Worm (Caenorhabditis elegans): ENCODE results near the gene ifg-1.

ifg-1 gene

DNA sequence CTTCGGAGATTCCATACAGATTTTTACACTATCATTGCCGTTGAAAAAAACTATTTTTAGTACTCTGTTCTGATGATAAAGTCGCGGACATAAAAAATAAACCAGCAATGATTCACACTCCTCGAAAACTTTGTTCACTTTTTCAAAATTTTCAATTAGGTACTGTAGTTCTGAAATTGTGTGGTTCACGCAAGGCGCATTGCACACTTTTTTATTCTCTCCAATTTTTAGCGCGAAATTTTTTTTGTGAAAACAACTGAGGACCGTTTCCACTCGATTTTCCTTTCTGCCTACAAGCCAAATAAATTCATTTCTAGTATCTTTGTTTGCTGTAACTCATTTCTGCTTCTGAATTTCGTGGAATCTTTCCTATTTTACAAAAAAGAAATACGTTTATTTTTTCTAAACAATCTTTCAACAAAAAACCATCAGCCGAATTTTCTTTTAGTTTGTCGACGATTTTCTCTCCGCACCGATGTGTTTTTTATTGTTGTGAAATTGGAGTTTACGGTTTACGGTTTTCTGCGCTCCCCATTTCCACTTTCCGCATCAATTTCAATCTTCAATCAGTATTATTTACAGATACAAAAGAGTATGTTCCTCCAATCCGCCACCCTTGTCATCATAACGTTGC, 36.3 kb downstream of the ifg-1 start, which contains the start of gene F35C11.5:
TSS of gene F35C11.5 (plus strand) at position 584 of the 634 bp plus-strand sequence.
- TF ChIP-seq unc-130 (GFP tag; optimal IDR thresholded peaks at IDR 0.05) (peak; percentile 46), cey-2 (tag; optimal IDR thresholded peaks at IDR 0.05; ENCODE audit: borderline replicate concordance, insufficient read depth) (no peak), nhr-41 (GFP tag; IDR thresholded peaks at IDR 0.05) (no peak)

DNA sequence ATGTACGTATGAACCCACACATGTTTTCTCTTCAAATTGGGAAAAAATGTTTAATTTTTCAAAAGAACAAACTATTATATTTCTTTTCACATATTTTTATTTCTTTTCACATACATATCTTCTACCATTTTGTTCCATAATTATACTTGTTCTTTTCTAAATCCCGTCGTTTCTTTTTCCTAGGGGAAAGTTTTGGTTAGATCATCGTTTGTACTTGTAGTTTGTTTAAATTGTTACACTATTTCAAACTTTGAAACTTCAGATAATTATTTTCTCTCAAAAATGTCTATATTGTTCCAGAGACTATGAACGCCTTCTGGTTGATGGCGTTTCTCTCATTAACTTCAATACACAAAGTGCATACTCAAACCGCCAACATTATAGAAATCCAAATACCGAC, 39.0 kb downstream of the ifg-1 start, which contains the start of gene F35C11.7:
TSS of gene F35C11.7 (plus strand) at position 301 of the 400 bp plus-strand sequence.
- TF ChIP-seq zag-1 (tag; optimal IDR thresholded peaks at IDR 0.05) (no peak), F10B5.3 (tag; optimal IDR thresholded peaks at IDR 0.05) (no peak), madf-5 (GFP tag; IDR thresholded peaks at IDR 0.05) (no peak), nhr-237 (tag; optimal IDR thresholded peaks at IDR 0.05) (no peak), lin-38 (GFP tag; IDR thresholded peaks at IDR 0.05) (no peak)

DNA sequence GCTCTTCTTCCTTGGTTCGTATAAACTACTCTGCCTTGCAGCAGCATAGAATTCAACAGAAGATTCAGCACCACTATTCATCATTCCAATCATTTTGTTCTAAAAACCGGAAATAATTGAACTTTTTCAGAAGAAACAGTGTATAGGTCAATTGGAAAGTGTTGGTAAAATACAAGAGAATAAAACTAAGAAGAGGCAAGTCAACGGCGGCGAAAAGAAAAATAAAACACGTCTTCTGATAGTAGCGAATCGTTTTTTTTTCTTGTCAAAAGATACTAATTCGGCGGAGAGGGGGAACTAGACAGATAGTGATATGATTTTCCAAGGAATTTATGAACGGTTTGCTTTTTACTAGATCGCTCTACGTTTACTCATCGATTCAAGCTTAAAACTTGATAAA, 42.0 kb downstream of the ifg-1 start, which contains the start of gene F35C11.6:
TSS of gene F35C11.6 (minus strand) at position 101 of the 400 bp plus-strand sequence.
- TF ChIP-seq attf-4 (tag; optimal IDR thresholded peaks at IDR 0.05) (no peak), aha-1 (tag) (no peak)

DNA sequence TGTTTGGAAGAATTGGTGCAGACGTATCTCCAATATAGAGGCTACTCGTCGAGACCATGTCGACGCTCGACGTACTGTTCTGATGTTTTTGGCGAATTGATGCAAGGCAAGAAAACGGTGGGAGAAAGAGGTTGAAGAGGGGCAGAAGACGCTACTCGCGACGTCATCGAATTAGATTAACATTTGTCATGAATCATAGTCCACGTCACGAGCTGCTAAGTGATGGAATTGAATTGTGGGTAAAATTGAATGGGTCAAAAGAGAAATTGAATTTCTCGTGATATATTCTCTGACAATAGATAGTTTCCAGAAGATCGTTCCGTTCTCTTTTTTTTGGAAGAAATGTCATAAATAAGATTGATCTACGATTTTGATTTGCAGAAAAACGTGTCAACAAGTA, 42.7 kb downstream of the ifg-1 start:
- TF ChIP-seq hlh-11 (tag; optimal IDR thresholded peaks at IDR 0.05): peak; percentile 50
- TF ChIP-seq tra-1 (GFP tag; IDR thresholded peaks at IDR 0.05): 0 out of 2 replicates have a peak, but pooled peaks have one; percentile 15
- no peak for TF ChIP-seq T26A8.4 (GFP tag; IDR thresholded peaks at IDR 0.05)
- TF ChIP-seq daf-12 (tag; optimal IDR thresholded peaks at IDR 0.05): no peak
- TF ChIP-seq mxl-2 (GFP tag; conservative IDR thresholded peaks at IDR 0.05): no peak
- TF ChIP-seq daf-19 (GFP tag; conservative IDR thresholded peaks at IDR 0.05): no peak
- no peak for TF ChIP-seq unc-39 (tag; optimal IDR thresholded peaks at IDR 0.05)
- TF ChIP-seq spr-1 (tag; optimal IDR thresholded peaks at IDR 0.05): no peak
- TF ChIP-seq ceh-28 (tag; optimal IDR thresholded peaks at IDR 0.05): no peak
- TF ChIP-seq php-3 (GFP tag; IDR thresholded peaks at IDR 0.05): no peak
- no peak for TF ChIP-seq snpc-4 (tag; optimal IDR thresholded peaks at IDR 0.05)
- TF ChIP-seq zag-1 (tag; optimal IDR thresholded peaks at IDR 0.05): no peak
- no peak for TF ChIP-seq lin-29 (GFP tag; IDR thresholded peaks at IDR 0.05)
- no peak for TF ChIP-seq saeg-2 (GFP tag; IDR thresholded peaks at IDR 0.05)
- TF ChIP-seq egl-27 (tag; optimal IDR thresholded peaks at IDR 0.05): no peak
- no peak for TF ChIP-seq daf-8 (GFP tag; IDR thresholded peaks at IDR 0.05)
- TF ChIP-seq dmd-6 (GFP tag; IDR thresholded peaks at IDR 0.05): peak; percentile 48
- peak; percentile 70 for TF ChIP-seq hlh-30 (tag; optimal IDR thresholded peaks at IDR 0.05; ENCODE audit: insufficient read depth)
- TF ChIP-seq nhr-6 (tag; optimal IDR thresholded peaks at IDR 0.05): no peak
- no peak for TF ChIP-seq lir-3 (tag; optimal IDR thresholded peaks at IDR 0.05)
- no peak for TF ChIP-seq zfp-3 (GFP tag; conservative IDR thresholded peaks at IDR 0.05)
- TF ChIP-seq nhr-25 (tag; optimal IDR thresholded peaks at IDR 0.05; ENCODE audit: borderline replicate concordance, insufficient read depth): peak; percentile 2
- TF ChIP-seq vab-7 (GFP tag; IDR thresholded peaks at IDR 0.05): no peak
- no peak for TF ChIP-seq nhr-102 (tag; optimal IDR thresholded peaks at IDR 0.05)
- TF ChIP-seq mxl-3 (GFP tag; optimal IDR thresholded peaks at IDR 0.05): peak; percentile 27
- TF ChIP-seq F37D6.2 (tag; optimal IDR thresholded peaks at IDR 0.05): no peak
- TF ChIP-seq daf-16 (GFP tag; optimal IDR thresholded peaks at IDR 0.05): no peak
- TF ChIP-seq daf-16 (tag; optimal IDR thresholded peaks at IDR 0.05): no peak
- TF ChIP-seq fkh-10 (GFP tag; optimal IDR thresholded peaks at IDR 0.05): no peak
- peak in 1 of 2 experiments; percentile 7 for TF ChIP-seq unc-62 (GFP tag; optimal IDR thresholded peaks at IDR 0.05 in 1 of 2)
- no peak for TF ChIP-seq unc-62 (tag; optimal IDR thresholded peaks at IDR 0.05)
- TF ChIP-seq nhr-28 (tag; optimal IDR thresholded peaks at IDR 0.05): peak; percentile 12
- no peak for TF ChIP-seq ztf-11 (tag; optimal IDR thresholded peaks at IDR 0.05)
